Fruit fly (Drosophila melanogaster) whole organism, adult: ENCODE measurements around the gene CG11975.

Experiments used
- CG11617 ChIP-seq: fragments of 200-800 bp; sonication (Bioruptor generic); optimal IDR thresholded peaks from 2 replicates; lab custom pipeline; 2017; ENCODE audit warnings: mild to moderate bottlenecking, missing biosample characterization, missing genetic modification reagents, missing genetic modification characterization
- CG12768 ChIP-seq: fragments of 200-800 bp; sonication (Bioruptor generic); optimal IDR thresholded peaks from 2 replicates; lab custom pipeline; 2017; ENCODE audit warnings: missing biosample characterization, missing genetic modification characterization, mild to moderate bottlenecking, moderate library complexity, missing genetic modification reagents
- CG14711 ChIP-seq: fragments of 200-800 bp; sonication (Bioruptor generic); optimal IDR thresholded peaks from 2 replicates; lab custom pipeline; 2018; ENCODE audit warnings: missing biosample characterization, mild to moderate bottlenecking, missing genetic modification characterization, moderate library complexity
- CG1620 ChIP-seq: fragments of 200-800 bp; sonication (Bioruptor generic); optimal IDR thresholded peaks from 2 replicates; lab custom pipeline; 2016; ENCODE audit warnings: missing biosample characterization, missing genetic modification characterization
- CG33017 ChIP-seq: fragments of 200-800 bp; sonication (Bioruptor generic); optimal IDR thresholded peaks from 2 replicates; lab custom pipeline; 2018; ENCODE audit warnings: missing biosample characterization, mild to moderate bottlenecking, missing genetic modification characterization, moderate library complexity
- CG5204 ChIP-seq: fragments of 200-800 bp; sonication (Bioruptor generic); optimal IDR thresholded peaks from 2 replicates; lab custom pipeline; 2016; ENCODE audit warnings: missing biosample characterization, missing genetic modification characterization
- CG7045 ChIP-seq: fragments of 200-800 bp; sonication (Bioruptor generic); optimal IDR thresholded peaks from 2 replicates; lab custom pipeline; 2017; ENCODE audit warnings: missing biosample characterization, mild to moderate bottlenecking, missing genetic modification characterization
- CG7101 ChIP-seq: fragments of 200-800 bp; sonication (Bioruptor generic); optimal IDR thresholded peaks from 2 replicates; lab custom pipeline; 2018; ENCODE audit warnings: missing biosample characterization, mild to moderate bottlenecking, missing genetic modification characterization, moderate library complexity
- Clk ChIP-seq: fragments of 200-800 bp; sonication (Bioruptor generic); optimal IDR thresholded peaks from 2 replicates; lab custom pipeline; 2017; ENCODE audit warnings: missing biosample characterization, missing genetic modification characterization
- Crg-1 ChIP-seq: fragments of 200-800 bp; sonication (Bioruptor generic); optimal IDR thresholded peaks from 2 replicates; lab custom pipeline; 2016; ENCODE audit warnings: missing biosample characterization, missing genetic modification characterization
- Hr96 ChIP-seq: fragments of 200-800 bp; sonication (Bioruptor generic); optimal IDR thresholded peaks from 2 replicates; lab custom pipeline; 2016; ENCODE audit warnings: missing biosample characterization, missing genetic modification characterization
- Mnt ChIP-seq: fragments of 200-800 bp; sonication (Bioruptor generic); optimal IDR thresholded peaks from 2 replicates; lab custom pipeline; 2016; ENCODE audit warnings: missing biosample characterization, mild to moderate bottlenecking, missing genetic modification characterization
- bab1 ChIP-seq: fragments of 200-800 bp; sonication (Bioruptor generic); optimal IDR thresholded peaks from 3 replicates; lab custom pipeline; 2019; ENCODE audit warnings: missing biosample characterization, mild to moderate bottlenecking, missing genetic modification characterization, moderate library complexity
- cic ChIP-seq: fragments of 200-800 bp; sonication (Bioruptor generic); optimal IDR thresholded peaks from 2 replicates; lab custom pipeline; 2017; ENCODE audit warnings: missing biosample characterization, mild to moderate bottlenecking, missing genetic modification characterization, moderate library complexity
- cnc ChIP-seq, 2 experiments: fragments of >200 bp; optimal IDR thresholded peaks; 2 replicates each; lab custom pipeline; 2017
- kay ChIP-seq: fragments of 200-800 bp; sonication (Bioruptor generic); peaks from one replicate; lab custom pipeline; 2016; ENCODE audit warnings: missing biosample characterization, missing genetic modification characterization, borderline replicate concordance
- ovo ChIP-seq: fragments of 200-800 bp; sonication (Bioruptor generic); optimal IDR thresholded peaks from 2 replicates; lab custom pipeline; 2016; ENCODE audit warnings: missing biosample characterization, missing genetic modification characterization
- pad ChIP-seq: fragments of 200-800 bp; sonication (Bioruptor generic); optimal IDR thresholded peaks from 3 replicates; lab custom pipeline; 2017; ENCODE audit warnings: missing biosample characterization, missing genetic modification characterization, mild to moderate bottlenecking, moderate library complexity, missing genetic modification reagents
- tj ChIP-seq: fragments of 200-800 bp; sonication (Bioruptor generic); optimal IDR thresholded peaks from 3 replicates; lab custom pipeline; 2017; ENCODE audit warnings: missing biosample characterization, mild to moderate bottlenecking, missing genetic modification characterization, moderate library complexity
- toe ChIP-seq: fragments of 200-800 bp; sonication (Bioruptor generic); optimal IDR thresholded peaks from 2 replicates; lab custom pipeline; 2016; ENCODE audit warnings: missing biosample characterization, missing genetic modification characterization

The CG11975 gene

DNA sequence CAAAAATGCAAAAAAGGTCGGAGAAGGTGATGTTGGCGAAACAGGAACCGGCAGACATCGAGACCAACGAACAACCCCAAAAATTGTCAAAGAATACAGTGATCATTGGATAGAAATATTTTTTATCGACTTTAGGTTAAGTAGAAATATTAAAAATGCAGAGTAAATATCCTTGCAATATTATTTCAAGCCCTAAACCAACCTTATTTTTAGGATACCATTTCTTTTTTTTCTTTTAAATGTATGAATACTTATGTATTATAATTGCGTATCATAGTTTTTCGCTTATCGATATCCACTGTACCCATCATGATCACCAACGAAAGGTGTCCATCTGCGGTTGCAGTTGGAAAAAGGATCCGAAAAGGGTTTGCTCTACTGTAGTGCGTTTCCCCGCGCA is 42.2 kb downstream of the CG11975 start:
- TF ChIP-seq CG5204 (GFP tag; lab: Kevin White, UChicago) (no peak), bab1 (GFP tag; lab: Kevin White, UChicago) (no peak), pad (GFP tag; lab: Kevin White, UChicago) (no peak), cic (no peak), toe (GFP tag; lab: Kevin White, UChicago) (no peak), Hr96 (GFP tag; lab: Kevin White, UChicago) (no peak), CG14711 (tag; lab: Kevin White, UChicago) (no peak), CG7101 (tag; lab: Kevin White, UChicago) (no peak), Clk (no peak), Crg-1 (GFP tag; lab: Kevin White, UChicago) (no peak), CG1620 (no peak), CG7045 (no peak), Mnt (no peak), ovo (GFP tag; lab: Kevin White, UChicago) (no peak), tj (no peak), CG33017 (tag; lab: Kevin White, UChicago) (no peak), kay (GFP tag; lab: Kevin White, UChicago) (no peak), CG12768 (no peak)

DNA sequence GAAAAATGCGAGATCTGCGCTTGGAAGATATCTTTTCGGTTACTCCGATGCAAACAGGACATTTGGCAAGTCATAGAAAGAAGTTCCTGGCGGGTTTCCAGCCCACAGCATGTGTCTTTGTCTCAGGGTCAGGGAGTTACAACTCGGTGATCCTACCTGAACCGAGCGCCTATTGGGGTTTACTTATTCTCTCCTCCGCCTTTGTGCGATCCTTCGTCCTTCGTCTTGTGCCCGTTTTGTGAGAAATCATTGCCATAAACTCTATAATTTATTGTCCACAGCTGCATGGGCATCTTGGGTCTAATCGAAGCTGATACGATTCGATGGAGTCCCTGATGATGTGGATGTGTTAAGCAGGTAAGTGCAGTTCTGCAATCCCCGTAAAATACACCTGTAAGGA is 44.9 kb downstream of the CG11975 start:
- TF ChIP-seq tj (no peak), Hr96 (GFP tag; lab: Kevin White, UChicago) (no peak), CG33017 (tag; lab: Kevin White, UChicago) (no peak), Mnt (no peak), CG1620 (no peak), cic (no peak), kay (GFP tag; lab: Kevin White, UChicago) (no peak), Clk (no peak), Crg-1 (GFP tag; lab: Kevin White, UChicago) (no peak), CG7045 (no peak), toe (GFP tag; lab: Kevin White, UChicago) (no peak), CG11617 (GFP tag; lab: Kevin White, UChicago) (no peak), pad (GFP tag; lab: Kevin White, UChicago) (no peak), CG5204 (GFP tag; lab: Kevin White, UChicago) (no peak), CG7101 (tag; lab: Kevin White, UChicago) (no peak), cnc (optimal IDR thresholded peaks at IDR 0.05; lab: Kevin White, UChicago) (no peak)

DNA sequence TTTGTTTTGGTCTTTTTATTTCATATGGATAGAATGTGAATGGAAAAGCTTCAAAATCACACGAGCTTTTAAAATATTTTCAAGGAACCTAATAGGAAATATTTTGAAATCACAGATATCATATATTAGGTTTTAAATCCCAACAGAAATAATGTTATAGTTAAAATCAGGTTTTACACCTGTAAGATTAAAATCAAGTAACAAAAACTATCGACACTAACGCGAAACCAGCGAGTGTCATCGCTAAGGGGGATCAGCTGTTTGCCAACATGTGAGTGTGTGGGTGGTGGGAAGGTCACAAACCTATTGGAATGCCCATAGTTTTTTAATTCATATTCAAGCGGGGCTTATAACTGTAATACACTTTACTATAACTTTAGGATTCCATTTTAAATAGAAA is 45.6 kb downstream of the CG11975 start, which contains the start of gene hyx:
TSS of gene hyx (plus strand) at position 109 of the 400 bp plus-strand sequence.
- TF ChIP-seq cic: peak; percentile 59
- peak; percentile 31 for TF ChIP-seq CG12768
- TF ChIP-seq ovo (GFP tag; lab: Kevin White, UChicago): no peak
- TF ChIP-seq CG11617 (GFP tag; lab: Kevin White, UChicago): peak; percentile 49
- peak; percentile 53 for TF ChIP-seq Crg-1 (GFP tag; lab: Kevin White, UChicago)
- no peak for TF ChIP-seq Clk
- peak; percentile 14 for TF ChIP-seq CG33017 (tag; lab: Kevin White, UChicago)
- TF ChIP-seq Mnt: peak; percentile 60
- peak; percentile 41 for TF ChIP-seq CG7101 (tag; lab: Kevin White, UChicago)
- TF ChIP-seq bab1 (GFP tag; lab: Kevin White, UChicago): peak; percentile 66
- TF ChIP-seq CG14711 (tag; lab: Kevin White, UChicago): peak; percentile 21
- TF ChIP-seq cnc (optimal IDR thresholded peaks at IDR 0.05; lab: Kevin White, UChicago): no peak
- peak; percentile 78 for TF ChIP-seq pad (GFP tag; lab: Kevin White, UChicago)
- no peak for TF ChIP-seq CG7045
- TF ChIP-seq toe (GFP tag; lab: Kevin White, UChicago): no peak
- TF ChIP-seq kay (GFP tag; lab: Kevin White, UChicago): peak; percentile 62
- TF ChIP-seq CG1620: peak; percentile 32
- no peak for TF ChIP-seq Hr96 (GFP tag; lab: Kevin White, UChicago)
- TF ChIP-seq tj: no peak

DNA sequence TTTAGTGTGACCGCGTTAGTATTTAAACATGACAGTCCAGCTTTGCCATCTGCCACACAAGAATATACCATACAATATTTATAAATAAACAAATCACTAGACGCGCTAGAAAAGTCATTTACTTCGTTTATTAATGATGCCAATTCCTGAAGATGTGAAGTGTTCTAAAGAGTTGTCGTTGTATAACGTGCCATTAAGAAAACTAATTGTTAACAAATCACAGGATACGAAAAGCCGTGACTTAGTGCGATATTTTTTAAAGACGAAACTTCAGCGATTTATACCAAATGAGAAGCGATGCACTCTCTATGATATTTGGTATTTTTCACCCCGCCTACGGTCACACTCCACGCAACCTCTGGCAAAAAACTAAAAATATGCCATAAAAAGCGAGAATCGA is 46.4 kb downstream of the CG11975 start, which contains the start of gene neur:
TSS of gene neur (minus strand) at position 24 of the 400 bp plus-strand sequence.
- TF ChIP-seq kay (GFP tag; lab: Kevin White, UChicago) (no peak), CG11617 (GFP tag; lab: Kevin White, UChicago) (peak; percentile 14), tj (peak; percentile 34), Clk (no peak), CG33017 (tag; lab: Kevin White, UChicago) (no peak), Mnt (peak; percentile 42), Crg-1 (GFP tag; lab: Kevin White, UChicago) (peak; percentile 8), cic (peak; percentile 46), CG14711 (tag; lab: Kevin White, UChicago) (peak; percentile 7), toe (GFP tag; lab: Kevin White, UChicago) (no peak), CG1620 (peak; percentile 51), Hr96 (GFP tag; lab: Kevin White, UChicago) (no peak), pad (GFP tag; lab: Kevin White, UChicago) (peak; percentile 50), bab1 (GFP tag; lab: Kevin White, UChicago) (peak; percentile 69), CG7045 (peak; percentile 39), CG5204 (GFP tag; lab: Kevin White, UChicago) (no peak), ovo (GFP tag; lab: Kevin White, UChicago) (peak; percentile 22), CG7101 (tag; lab: Kevin White, UChicago) (peak; percentile 3), cnc (optimal IDR thresholded peaks at IDR 0.05; lab: Kevin White, UChicago) (no peak), CG12768 (no peak)

DNA sequence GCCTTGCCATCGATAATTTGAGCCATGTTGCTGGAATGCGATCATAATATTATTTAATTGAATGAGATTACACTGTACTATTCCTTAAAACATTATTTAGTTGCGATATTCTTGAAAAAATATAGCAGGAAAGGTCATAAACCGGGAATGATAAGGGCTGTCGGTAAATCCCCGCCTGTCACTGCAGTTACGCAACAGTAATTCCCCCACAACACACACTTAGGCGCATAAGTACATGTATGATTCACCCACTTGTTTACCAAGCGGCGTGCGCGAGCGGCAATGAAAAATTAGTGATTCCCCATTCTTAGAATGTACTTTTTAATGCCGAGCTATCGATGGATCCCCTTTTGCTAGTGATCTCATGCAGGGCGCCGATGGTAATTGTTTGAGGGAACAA is 50.6 kb downstream of the CG11975 start:
- TF ChIP-seq toe (GFP tag; lab: Kevin White, UChicago) (no peak), CG7101 (tag; lab: Kevin White, UChicago) (no peak), CG7045 (no peak), Mnt (peak; percentile 31), CG14711 (tag; lab: Kevin White, UChicago) (no peak), cnc (optimal IDR thresholded peaks at IDR 0.05; lab: Kevin White, UChicago) (no peak), cic (peak; percentile 70), Hr96 (GFP tag; lab: Kevin White, UChicago) (no peak), bab1 (GFP tag; lab: Kevin White, UChicago) (no peak), tj (no peak), pad (GFP tag; lab: Kevin White, UChicago) (no peak), Clk (no peak), kay (GFP tag; lab: Kevin White, UChicago) (peak; percentile 97), ovo (GFP tag; lab: Kevin White, UChicago) (no peak), CG1620 (no peak), CG11617 (GFP tag; lab: Kevin White, UChicago) (no peak), Crg-1 (GFP tag; lab: Kevin White, UChicago) (no peak), CG12768 (no peak)
